Worm (Caenorhabditis elegans) whole organism, L4/young adult: ENCODE results near the gene sra-10.

Source experiments
- W03F9.2 ChIP-seq: fragments of 150-350 bp; optimal IDR thresholded peaks from 2 replicates; lab custom pipeline; 2014; ENCODE audit warnings: missing biosample characterization, missing genetic modification characterization
- dao-5 ChIP-seq: sonication (generic microtip); optimal IDR thresholded peaks from 2 replicates; lab custom pipeline; 2016; ENCODE audit warnings: missing genotype, missing genetic modification characterization, moderate library complexity, missing compliant biosample characterization
- him-1 ChIP-seq: sonication (generic microtip); optimal IDR thresholded peaks from 2 replicates; lab custom pipeline; 2016; ENCODE audit warnings: missing genotype, missing genetic modification reagents, missing genetic modification characterization, missing compliant biosample characterization

DNA sequence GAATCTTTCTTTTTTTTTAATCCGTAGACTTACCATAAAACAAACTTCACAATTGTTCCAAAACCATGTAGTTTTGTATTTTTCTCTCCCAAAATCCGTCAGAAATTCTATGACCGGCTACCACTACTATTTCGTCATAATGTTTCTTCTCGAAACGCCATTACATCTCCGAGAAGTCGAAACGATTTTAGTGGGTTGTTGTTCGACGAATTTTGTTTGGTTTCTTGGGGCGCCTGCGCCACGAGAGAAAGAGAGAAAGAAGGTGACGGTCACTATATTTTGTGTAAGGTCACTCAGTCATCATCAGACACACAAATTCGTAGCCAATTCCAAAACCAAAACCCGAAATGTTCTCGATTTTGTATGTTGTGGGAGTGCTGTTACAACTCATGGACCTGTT lies 7.8 kb downstream of the sra-10 start:
- TF ChIP-seq him-1 (tag; lab: Kevin White, UChicago) (no peak), W03F9.2 (tag; lab: Kevin White, UChicago) (no peak), dao-5 (tag; lab: Kevin White, UChicago) (no peak)
